Worm (Caenorhabditis elegans): ENCODE results near the gene F41E6.12.

The F41E6.12 gene

DNA sequence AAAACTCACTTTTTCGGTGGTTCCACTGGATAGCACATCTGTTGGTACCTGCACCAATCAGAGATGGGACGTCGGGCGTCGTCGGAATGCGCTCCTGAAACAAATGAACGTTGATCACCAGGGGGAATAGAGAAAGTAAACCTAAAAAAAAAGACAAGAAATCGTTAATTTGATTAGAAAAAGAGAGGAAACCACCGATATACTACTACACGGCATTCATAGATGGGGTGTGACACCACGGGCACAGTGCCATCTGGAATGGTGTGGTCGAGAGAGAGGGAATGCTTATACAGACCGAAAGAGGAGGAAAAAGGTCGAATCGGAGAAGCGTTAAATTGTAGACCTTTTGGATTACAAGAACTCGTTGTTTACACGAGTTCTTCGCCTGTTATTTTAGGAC lies 40.9 kb downstream of the F41E6.12 start, which contains the start of gene C10B5.3:
TSS of gene C10B5.3 (minus strand) at position 101 of the 400 bp plus-strand sequence.
- no peak for TF ChIP-seq ama-1 (optimal IDR thresholded peaks at IDR 0.05)
- TF ChIP-seq ztf-1 (GFP tag; conservative IDR thresholded peaks at IDR 0.05), result no peak
- TF ChIP-seq lin-39 (tag; optimal IDR thresholded peaks at IDR 0.05), result no peak
- TF ChIP-seq sma-3 (GFP tag; optimal IDR thresholded peaks at IDR 0.05), result no peak
- no peak for TF ChIP-seq ztf-11 (tag; optimal IDR thresholded peaks at IDR 0.05)
- TF ChIP-seq ceh-82 (tag; optimal IDR thresholded peaks at IDR 0.05), result no peak
- no peak for TF ChIP-seq nhr-237 (tag; optimal IDR thresholded peaks at IDR 0.05)
- no peak for TF ChIP-seq alr-1 (tag; optimal IDR thresholded peaks at IDR 0.05)
- no peak for TF ChIP-seq skn-1 (tag; optimal IDR thresholded peaks at IDR 0.05)
- TF ChIP-seq elt-3 (tag; optimal IDR thresholded peaks at IDR 0.05), result no peak
- TF ChIP-seq unc-55 (GFP tag; optimal IDR thresholded peaks at IDR 0.05), result no peak
- no peak for TF ChIP-seq mbf-1 (tag; optimal IDR thresholded peaks at IDR 0.05)
- TF ChIP-seq nhr-10 (tag; optimal IDR thresholded peaks at IDR 0.05), result no peak
- no peak for TF ChIP-seq nhr-11 (tag; optimal IDR thresholded peaks at IDR 0.05)
- no peak for TF ChIP-seq snpc-4 (tag; optimal IDR thresholded peaks at IDR 0.05)
- TF ChIP-seq nhr-12 (tag; optimal IDR thresholded peaks at IDR 0.05), result no peak
- no peak for TF ChIP-seq nhr-25 (tag; optimal IDR thresholded peaks at IDR 0.05)
- TF ChIP-seq ceh-16 (tag; optimal IDR thresholded peaks at IDR 0.05), result no peak
- TF ChIP-seq C34F6.9 (tag; optimal IDR thresholded peaks at IDR 0.05), result no peak

ce11 chrV:8586920-8587319 lies 42.0 kb downstream of the F41E6.12 start:
- TF ChIP-seq blmp-1 (tag; optimal IDR thresholded peaks at IDR 0.05; ENCODE audit: insufficient read depth) (no peak), ztf-11 (tag; optimal IDR thresholded peaks at IDR 0.05) (no peak), nhr-21 (tag; optimal IDR thresholded peaks at IDR 0.05) (no peak), skn-1 (tag; optimal IDR thresholded peaks at IDR 0.05) (no peak), ama-1 (optimal IDR thresholded peaks at IDR 0.05) (no peak), C34F6.9 (tag; optimal IDR thresholded peaks at IDR 0.05) (no peak), alr-1 (tag; optimal IDR thresholded peaks at IDR 0.05) (no peak), zag-1 (tag; optimal IDR thresholded peaks at IDR 0.05) (no peak), mdl-1 (tag; optimal IDR thresholded peaks at IDR 0.05) (no peak), nhr-237 (tag; optimal IDR thresholded peaks at IDR 0.05) (no peak), mbf-1 (tag; optimal IDR thresholded peaks at IDR 0.05) (no peak), nhr-11 (tag; optimal IDR thresholded peaks at IDR 0.05) (no peak), lsy-2 (tag; optimal IDR thresholded peaks at IDR 0.05) (no peak), unc-39 (tag; optimal IDR thresholded peaks at IDR 0.05) (no peak), elt-3 (tag; optimal IDR thresholded peaks at IDR 0.05) (no peak), sma-9 (GFP tag; optimal IDR thresholded peaks at IDR 0.05) (peak; percentile 26), sma-9 (tag; optimal IDR thresholded peaks at IDR 0.05) (no peak), gmeb-1 (tag; optimal IDR thresholded peaks at IDR 0.05) (no peak), fos-1 (tag; optimal IDR thresholded peaks at IDR 0.05) (peak; percentile 80), R02D3.7 (tag; optimal IDR thresholded peaks at IDR 0.05) (no peak), crh-2 (tag; optimal IDR thresholded peaks at IDR 0.05) (peak; percentile 17)

DNA sequence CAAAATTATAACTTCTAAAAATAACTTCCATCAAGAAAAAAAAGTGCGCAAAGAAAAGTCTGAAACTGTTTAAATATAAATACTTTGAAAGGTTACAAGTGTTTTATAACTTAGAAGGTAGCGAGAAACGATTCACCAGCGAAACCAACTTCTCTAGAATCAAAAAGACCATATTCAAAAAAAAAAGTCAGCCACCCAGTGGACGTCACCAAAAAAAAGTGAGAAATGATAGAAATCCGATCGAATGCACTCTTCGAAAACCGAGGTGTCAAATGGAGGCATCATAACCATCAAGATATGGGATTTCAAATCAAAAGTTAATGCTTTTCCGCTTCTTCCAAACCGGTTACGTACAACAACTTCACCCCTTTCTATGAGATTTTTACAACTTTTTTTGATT lies 42.5 kb downstream of the F41E6.12 start:
- TF ChIP-seq nhr-10 (tag; optimal IDR thresholded peaks at IDR 0.05) (no peak), nhr-129 (tag; optimal IDR thresholded peaks at IDR 0.05) (no peak), egl-27 (tag; optimal IDR thresholded peaks at IDR 0.05) (no peak), nhr-21 (tag; optimal IDR thresholded peaks at IDR 0.05) (no peak), sma-3 (GFP tag; optimal IDR thresholded peaks at IDR 0.05) (no peak), skn-1 (tag; optimal IDR thresholded peaks at IDR 0.05) (no peak), blmp-1 (tag; optimal IDR thresholded peaks at IDR 0.05; ENCODE audit: insufficient read depth) (no peak), peb-1 (tag; optimal IDR thresholded peaks at IDR 0.05) (no peak)

- TF ChIP-seq Y55F3AM.14 (GFP tag; optimal IDR thresholded peaks at IDR 0.05), result no peak
- TF ChIP-seq C34F6.9 (tag; optimal IDR thresholded peaks at IDR 0.05), result no peak
- TF ChIP-seq nhr-25 (tag; optimal IDR thresholded peaks at IDR 0.05), result no peak
- TF ChIP-seq lin-39 (tag; optimal IDR thresholded peaks at IDR 0.05), result no peak
- no peak for TF ChIP-seq unc-39 (tag; optimal IDR thresholded peaks at IDR 0.05)
- TF ChIP-seq lin-13 (GFP tag; optimal IDR thresholded peaks at IDR 0.05), result no peak
- no peak for TF ChIP-seq alr-1 (tag; optimal IDR thresholded peaks at IDR 0.05)
- no peak for TF ChIP-seq nhr-11 (tag; optimal IDR thresholded peaks at IDR 0.05)
- TF ChIP-seq mdl-1 (tag; optimal IDR thresholded peaks at IDR 0.05), result no peak
- TF ChIP-seq elt-1 (tag; optimal IDR thresholded peaks at IDR 0.05), result no peak
- no peak for TF ChIP-seq crh-2 (tag; optimal IDR thresholded peaks at IDR 0.05)
- no peak for TF ChIP-seq R02D3.7 (tag; optimal IDR thresholded peaks at IDR 0.05)
Observed at ce11 chrV:8580961-8581360, 48.0 kb downstream of the F41E6.12 start, which contains the start of gene C10B5.1. TSS of gene C10B5.1 (plus strand) at chrV:8581261.

All from whole organism, L2 larva.